Fruit fly (Drosophila melanogaster): ENCODE results near the gene SecS.

SecS gene

DNA sequence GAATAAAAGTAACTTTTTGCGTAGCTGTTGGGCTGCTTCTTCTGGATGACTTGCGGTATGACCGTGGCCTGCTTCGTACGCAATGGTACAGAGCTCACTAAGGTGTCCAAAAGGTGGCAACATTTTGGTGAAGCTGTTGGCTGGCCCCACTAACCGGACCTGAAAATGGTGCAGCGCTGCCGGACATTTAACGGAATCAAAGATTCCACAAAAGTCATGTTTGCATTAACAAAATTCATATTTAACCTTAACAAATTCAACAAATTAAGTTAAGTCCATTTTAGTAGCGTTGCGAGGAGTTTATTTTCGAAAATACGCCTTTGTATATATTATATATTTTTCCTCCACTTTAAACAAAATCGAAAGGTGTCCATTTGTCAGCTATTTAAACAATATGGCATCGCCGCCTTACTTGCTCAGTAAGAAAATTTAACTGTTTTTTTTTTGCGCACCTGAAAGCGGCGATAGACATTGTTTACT is at the start of gene SecS, which contains the start of gene kra:
Gene SecS, plus strand, starts transcription at position 390 of the 480 bp plus-strand sequence.
Gene kra, minus strand, starts transcription at position 93 of the 480 bp plus-strand sequence.
- TF ChIP-seq Eip78C (GFP tag) (peak; percentile 79), Hr38 (GFP tag; optimal IDR thresholded peaks at IDR 0.05) (no peak), dac (GFP tag; optimal IDR thresholded peaks at IDR 0.05) (peak; percentile 20), fd85E (GFP tag; optimal IDR thresholded peaks at IDR 0.05) (peak; percentile 31), acj6 (GFP tag; optimal IDR thresholded peaks at IDR 0.05) (peak; percentile 71), pdm3 (GFP tag; optimal IDR thresholded peaks at IDR 0.05) (peak; percentile 68), vri (GFP tag; optimal IDR thresholded peaks at IDR 0.05) (no peak), CG16779 (tag; optimal IDR thresholded peaks at IDR 0.05) (no peak), CG6792 (GFP tag; optimal IDR thresholded peaks at IDR 0.05) (peak; percentile 47), Sox102F (GFP tag; optimal IDR thresholded peaks at IDR 0.05) (no peak), CG6854 (GFP tag; optimal IDR thresholded peaks at IDR 0.05) (no peak), Blimp-1 (GFP tag; optimal IDR thresholded peaks at IDR 0.05) (peak; percentile 19), CG6808 (GFP tag; optimal IDR thresholded peaks at IDR 0.05) (peak; percentile 38), Hr39 (GFP tag; optimal IDR thresholded peaks at IDR 0.05) (peak; percentile 68), Lpt (GFP tag; optimal IDR thresholded peaks at IDR 0.05) (no peak), salr (GFP tag; optimal IDR thresholded peaks at IDR 0.05) (no peak), dsx (GFP tag; optimal IDR thresholded peaks at IDR 0.05; ENCODE audit: poor library complexity, severe bottlenecking) (no peak), CG15336 (GFP tag; IDR thresholded peaks at IDR 0.05) (no peak), CG32006 (GFP tag; optimal IDR thresholded peaks at IDR 0.05) (no peak), CG10669 (GFP tag; optimal IDR thresholded peaks at IDR 0.05) (no peak), Sox15 (GFP tag; optimal IDR thresholded peaks at IDR 0.05) (peak; percentile 61), Gug (GFP tag; IDR thresholded peaks at IDR 0.05) (no peak), OdsH (GFP tag; optimal IDR thresholded peaks at IDR 0.05) (peak; percentile 66), CG10631 (GFP tag; optimal IDR thresholded peaks at IDR 0.05) (peak; percentile 64), CG3919 (GFP tag; optimal IDR thresholded peaks at IDR 0.05) (peak; percentile 42), CG8119 (GFP tag; IDR thresholded peaks at IDR 0.05) (no peak), achi (GFP tag; optimal IDR thresholded peaks at IDR 0.05) (peak; percentile 66), spab (GFP tag; optimal IDR thresholded peaks at IDR 0.05) (no peak), Eip75B (GFP tag; optimal IDR thresholded peaks at IDR 0.05) (peak; percentile 42), CG11294 (GFP tag; IDR thresholded peaks at IDR 0.05) (no peak), Ets21C (GFP tag; optimal IDR thresholded peaks at IDR 0.05) (peak; percentile 72), ss (GFP tag; optimal IDR thresholded peaks at IDR 0.05) (no peak), CG11902 (GFP tag; optimal IDR thresholded peaks at IDR 0.05) (peak; percentile 40), CG3032 (tag; optimal IDR thresholded peaks at IDR 0.05) (peak; percentile 44), svp (GFP tag) (peak; percentile 78), topi (GFP tag; optimal IDR thresholded peaks at IDR 0.05) (peak; percentile 51), fd59A (GFP tag; optimal IDR thresholded peaks at IDR 0.05) (no peak), lz (GFP tag; optimal IDR thresholded peaks at IDR 0.05) (peak; percentile 69), CG6163 (GFP tag; IDR thresholded peaks at IDR 0.05) (no peak), fkh (GFP tag; optimal IDR thresholded peaks at IDR 0.05) (peak; percentile 86), esn (GFP tag; optimal IDR thresholded peaks at IDR 0.05) (peak; percentile 67), CG4318 (GFP tag; optimal IDR thresholded peaks at IDR 0.05) (no peak), CG1621 (tag; optimal IDR thresholded peaks at IDR 0.05) (no peak), Eip93F (GFP tag; optimal IDR thresholded peaks at IDR 0.05) (no peak), CG34406 (GFP tag; optimal IDR thresholded peaks at IDR 0.05) (peak; percentile 16), cyc (GFP tag; optimal IDR thresholded peaks at IDR 0.05) (peak; percentile 55), Smox (GFP tag; optimal IDR thresholded peaks at IDR 0.05) (no peak), Met (GFP tag; optimal IDR thresholded peaks at IDR 0.05) (peak; percentile 67), Ets96B (tag; optimal IDR thresholded peaks at IDR 0.05) (peak; percentile 24), CG9139 (GFP tag; optimal IDR thresholded peaks at IDR 0.05) (no peak), eg (GFP tag; IDR thresholded peaks at IDR 0.05) (no peak), Sox14 (GFP tag; optimal IDR thresholded peaks at IDR 0.05) (peak; percentile 30)

All from whole organism, prepupa.